Fruit fly (Drosophila melanogaster) whole organism, embryonic: ENCODE results near the gene CG14840.

Experiments
- Abd-B ChIP-seq: fragments of 200-800 bp; sonication (Bioruptor generic); optimal IDR thresholded peaks from 2 replicates; lab custom pipeline; 2018; ENCODE audit warnings: missing biosample characterization, mild to moderate bottlenecking, missing genetic modification characterization, moderate library complexity
- B-H2 ChIP-seq: fragments of 200-800 bp; sonication (Bioruptor generic); optimal IDR thresholded peaks from 2 replicates; lab custom pipeline; 2018; ENCODE audit warnings: missing biosample characterization, mild to moderate bottlenecking, missing genetic modification characterization
- Blimp-1 ChIP-seq: fragments of 200-800 bp; sonication (Bioruptor generic); optimal IDR thresholded peaks from 3 replicates; lab custom pipeline; 2018; ENCODE audit warnings: missing biosample characterization, missing genetic modification characterization, mild to moderate bottlenecking, moderate library complexity, missing genetic modification reagents
- CG10147 ChIP-seq: fragments of 200-800 bp; sonication (Bioruptor generic); optimal IDR thresholded peaks from 2 replicates; lab custom pipeline; 2019; ENCODE audit warnings: missing biosample characterization, mild to moderate bottlenecking, missing genetic modification characterization, moderate library complexity
- CG10431 ChIP-seq: fragments of 200-800 bp; sonication (Bioruptor generic); optimal IDR thresholded peaks from 3 replicates; lab custom pipeline; 2018; ENCODE audit warnings: missing biosample characterization, mild to moderate bottlenecking, missing genetic modification characterization
- CG11247 ChIP-seq: fragments of 200-800 bp; sonication (Bioruptor generic); IDR thresholded peaks from 2 replicates; pipeline ENCODE4 v1.3.6; 2022; ENCODE audit warnings: missing biosample characterization, missing genetic modification characterization
- CG11695 ChIP-seq: fragments of 200-800 bp; sonication (Bioruptor generic); IDR thresholded peaks from 3 replicates; pipeline ENCODE4 v1.3.6; 2022; ENCODE audit warnings: missing biosample characterization, missing genetic modification characterization
- CG1647 ChIP-seq: fragments of 200-800 bp; sonication (Bioruptor generic); optimal IDR thresholded peaks from 3 replicates; lab custom pipeline; 2016; ENCODE audit warnings: missing biosample characterization, missing genetic modification characterization
- CG17328 ChIP-seq: fragments of 200-800 bp; sonication (Bioruptor generic); IDR thresholded peaks from 2 replicates; pipeline ENCODE4 v1.3.6; 2022; ENCODE audit warnings: missing biosample characterization, missing genetic modification characterization
- CG17359 ChIP-seq: fragments of 200-800 bp; sonication (Bioruptor generic); optimal IDR thresholded peaks from 3 replicates; lab custom pipeline; 2018; ENCODE audit warnings: missing biosample characterization, mild to moderate bottlenecking, missing genetic modification characterization, moderate library complexity
- CG2129 ChIP-seq: fragments of 200-800 bp; sonication (Bioruptor generic); IDR thresholded peaks from 2 replicates; pipeline ENCODE4 v1.3.6; 2022; ENCODE audit warnings: missing biosample characterization, missing genetic modification characterization; ENCODE audit not compliant: partially characterized antibody
- CG2875 ChIP-seq: fragments of 200-800 bp; sonication (Bioruptor generic); optimal IDR thresholded peaks from 2 replicates; lab custom pipeline; 2017; ENCODE audit warnings: missing biosample characterization, mild to moderate bottlenecking, missing genetic modification characterization, missing genetic modification reagents
- CG30020 ChIP-seq: fragments of 200-800 bp; optimal IDR thresholded peaks from 2 replicates; lab custom pipeline; 2019; ENCODE audit warnings: missing biosample characterization, mild to moderate bottlenecking, missing genetic modification characterization, moderate library complexity
- CG30403 ChIP-seq: fragments of 200-800 bp; sonication (Bioruptor generic); optimal IDR thresholded peaks from 3 replicates; lab custom pipeline; 2016; ENCODE audit warnings: missing biosample characterization, missing genetic modification characterization
- CG3995 ChIP-seq: fragments of 200-800 bp; sonication (Bioruptor generic); optimal IDR thresholded peaks from 3 replicates; lab custom pipeline; 2016; ENCODE audit warnings: missing biosample characterization, missing genetic modification characterization
- CG42726 ChIP-seq: fragments of 200-800 bp; sonication (Bioruptor generic); IDR thresholded peaks from 2 replicates; pipeline ENCODE4 v1.3.6; 2022; ENCODE audit warnings: missing biosample characterization, missing genetic modification characterization; ENCODE audit not compliant: partially characterized antibody
- CG4707 ChIP-seq: fragments of 200-800 bp; sonication (Bioruptor generic); optimal IDR thresholded peaks from 2 replicates; lab custom pipeline; 2018; ENCODE audit warnings: missing biosample characterization, mild to moderate bottlenecking, missing genetic modification characterization, moderate library complexity
- CG7556 ChIP-seq: fragments of 200-800 bp; sonication (Bioruptor generic); optimal IDR thresholded peaks from 2 replicates; lab custom pipeline; 2017; ENCODE audit warnings: missing biosample characterization, mild to moderate bottlenecking, missing genetic modification characterization
- CG8478 ChIP-seq: fragments of >200 bp; optimal IDR thresholded peaks from 2 replicates; lab custom pipeline; 2018
- CG8765 ChIP-seq: fragments of 200-800 bp; sonication (Bioruptor generic); IDR thresholded peaks from 2 replicates; pipeline ENCODE4 v1.3.6; 2022; ENCODE audit warnings: missing biosample characterization, missing genetic modification characterization
- D ChIP-seq, 2 experiments: fragments of 200-800 bp in 1 of 2; fragments of >200 bp in 1 of 2; sonication (Bioruptor generic) in 1 of 2; optimal IDR thresholded peaks; 2 replicates in 1 of 2; 3 replicates in 1 of 2; lab custom pipeline; 2017; ENCODE audit warnings: mild to moderate bottlenecking in 1 of 2, missing biosample characterization in 1 of 2, missing genetic modification characterization in 1 of 2, missing genetic modification reagents in 1 of 2
- E2f1 ChIP-seq: fragments of 200-800 bp; sonication (Bioruptor generic); IDR thresholded peaks from 2 replicates; pipeline ENCODE4 v1.3.6; 2022; ENCODE audit warnings: missing biosample characterization, missing genetic modification characterization
- Gsc ChIP-seq: fragments of 200-800 bp; sonication (Bioruptor generic); IDR thresholded peaks from 2 replicates; pipeline ENCODE4 v1.3.6; 2022; ENCODE audit warnings: missing biosample characterization, missing genetic modification characterization
- Hey ChIP-seq: fragments of 200-800 bp; sonication (Bioruptor generic); optimal IDR thresholded peaks from 3 replicates; lab custom pipeline; 2018; ENCODE audit warnings: missing biosample characterization, mild to moderate bottlenecking, missing genetic modification characterization
- HmgZ ChIP-seq: fragments of 200-800 bp; sonication (Bioruptor generic); optimal IDR thresholded peaks from 2 replicates; lab custom pipeline; 2018; ENCODE audit warnings: missing biosample characterization, mild to moderate bottlenecking, missing genetic modification characterization
- Max ChIP-seq: fragments of 200-800 bp; sonication (Bioruptor generic); optimal IDR thresholded peaks from 2 replicates; lab custom pipeline; 2016; ENCODE audit warnings: missing biosample characterization, mild to moderate bottlenecking, missing genetic modification characterization
- NFAT ChIP-seq: fragments of 200-800 bp; sonication (Bioruptor generic); IDR thresholded peaks from 2 replicates; pipeline ENCODE4 v1.3.6; 2022; ENCODE audit warnings: missing biosample characterization, missing genetic modification characterization
- Neu2 ChIP-seq: fragments of 200-800 bp; sonication (Bioruptor generic); optimal IDR thresholded peaks from 3 replicates; lab custom pipeline; 2016; ENCODE audit warnings: missing biosample characterization, missing genetic modification characterization, borderline replicate concordance
- Oaz ChIP-seq: fragments of 200-800 bp; sonication (Bioruptor generic); IDR thresholded peaks from 2 replicates; pipeline ENCODE4 v1.3.6; 2022; ENCODE audit warnings: missing biosample characterization, missing genetic modification characterization
- Oli ChIP-seq: fragments of 200-800 bp; sonication (Bioruptor generic); optimal IDR thresholded peaks from 2 replicates; lab custom pipeline; 2018; ENCODE audit warnings: missing biosample characterization, mild to moderate bottlenecking, missing genetic modification characterization, moderate library complexity
- PHDP ChIP-seq: fragments of 200-800 bp; sonication (Bioruptor generic); optimal IDR thresholded peaks from 3 replicates; lab custom pipeline; 2018; ENCODE audit warnings: missing biosample characterization, mild to moderate bottlenecking, missing genetic modification characterization, moderate library complexity
- Rfx ChIP-seq: fragments of 200-800 bp; sonication (Bioruptor generic); IDR thresholded peaks from 2 replicates; pipeline ENCODE4 v1.3.6; 2022; ENCODE audit warnings: missing biosample characterization, missing genetic modification characterization
- Sin3A ChIP-seq: fragments of >200 bp; optimal IDR thresholded peaks from 2 replicates; lab custom pipeline; 2018
- YL-1 ChIP-seq: fragments of 200-800 bp; sonication (Bioruptor generic); optimal IDR thresholded peaks from 3 replicates; lab custom pipeline; 2017; ENCODE audit warnings: missing biosample characterization, mild to moderate bottlenecking, missing genetic modification characterization
- aop ChIP-seq: fragments of 200-800 bp; sonication (Bioruptor generic); IDR thresholded peaks from 2 replicates; pipeline ENCODE4 v1.3.6; 2022; ENCODE audit warnings: missing biosample characterization, missing genetic modification characterization
- corto ChIP-seq: fragments of 200-800 bp; sonication (Bioruptor generic); optimal IDR thresholded peaks from 2 replicates; lab custom pipeline; 2016; ENCODE audit warnings: missing biosample characterization, mild to moderate bottlenecking, missing genetic modification characterization, moderate library complexity
- exex ChIP-seq: fragments of 200-800 bp; sonication (Bioruptor generic); optimal IDR thresholded peaks from 4 replicates; lab custom pipeline; 2018; ENCODE audit warnings: missing biosample characterization, mild to moderate bottlenecking, missing genetic modification characterization, moderate library complexity
- eyg ChIP-seq: fragments of 200-800 bp; sonication (Bioruptor generic); optimal IDR thresholded peaks from 3 replicates; lab custom pipeline; 2016; ENCODE audit warnings: missing biosample characterization, missing genetic modification characterization
- fd64A ChIP-seq: fragments of 200-800 bp; sonication (Bioruptor generic); optimal IDR thresholded peaks from 3 replicates; lab custom pipeline; 2018; ENCODE audit warnings: missing biosample characterization, mild to moderate bottlenecking, missing genetic modification characterization
- ftz-f1 ChIP-seq: fragments of 200-800 bp; sonication (Bioruptor generic); optimal IDR thresholded peaks from 2 replicates; lab custom pipeline; 2016; ENCODE audit warnings: missing biosample characterization, missing genetic modification characterization
- fu2 ChIP-seq: fragments of 200-800 bp; sonication (Bioruptor generic); optimal IDR thresholded peaks from 2 replicates; lab custom pipeline; 2016; ENCODE audit warnings: missing biosample characterization, missing genetic modification characterization
- gem ChIP-seq: fragments of 200-800 bp; sonication (Bioruptor generic); optimal IDR thresholded peaks from 2 replicates; lab custom pipeline; 2019; ENCODE audit warnings: missing biosample characterization, mild to moderate bottlenecking, missing genetic modification characterization, moderate library complexity
- hb ChIP-seq: fragments of 200-800 bp; sonication (Bioruptor generic); IDR thresholded peaks from 3 replicates; pipeline ENCODE4 v1.3.6; 2022; ENCODE audit warnings: missing biosample characterization, missing genetic modification characterization; ENCODE audit not compliant: partially characterized antibody
- repo ChIP-seq: fragments of 200-800 bp; sonication (Bioruptor generic); optimal IDR thresholded peaks from 2 replicates; lab custom pipeline; 2016; ENCODE audit warnings: missing biosample characterization, missing genetic modification characterization
- ro ChIP-seq: fragments of 200-800 bp; sonication (Bioruptor generic); IDR thresholded peaks from 2 replicates; pipeline ENCODE4 v1.3.6; 2022; ENCODE audit warnings: missing biosample characterization, missing genetic modification characterization
- slp2 ChIP-seq: fragments of 200-800 bp; sonication (Bioruptor generic); optimal IDR thresholded peaks from 2 replicates; lab custom pipeline; 2016; ENCODE audit warnings: missing biosample characterization, missing genetic modification characterization
- sna ChIP-seq: fragments of 200-800 bp; sonication (Bioruptor generic); IDR thresholded peaks from 2 replicates; pipeline ENCODE4 v1.3.6; 2022; ENCODE audit warnings: missing biosample characterization, missing genetic modification characterization; ENCODE audit not compliant: partially characterized antibody
- tll ChIP-seq, 2 experiments: fragments of 200-800 bp in 1 of 2; fragments of >200 bp in 1 of 2; sonication (Bioruptor generic) in 1 of 2; optimal IDR thresholded peaks; 2 replicates each; lab custom pipeline; 2017 to 2019; ENCODE audit warnings: missing biosample characterization in 2 of 2, missing genetic modification characterization in 2 of 2, mild to moderate bottlenecking in 1 of 2, moderate library complexity in 1 of 2
- vnd ChIP-seq: fragments of 200-800 bp; sonication (Bioruptor generic); IDR thresholded peaks from 3 replicates; pipeline ENCODE4 v1.3.6; 2022; ENCODE audit warnings: missing biosample characterization, missing genetic modification characterization; ENCODE audit not compliant: partially characterized antibody

CG14840 gene

DNA sequence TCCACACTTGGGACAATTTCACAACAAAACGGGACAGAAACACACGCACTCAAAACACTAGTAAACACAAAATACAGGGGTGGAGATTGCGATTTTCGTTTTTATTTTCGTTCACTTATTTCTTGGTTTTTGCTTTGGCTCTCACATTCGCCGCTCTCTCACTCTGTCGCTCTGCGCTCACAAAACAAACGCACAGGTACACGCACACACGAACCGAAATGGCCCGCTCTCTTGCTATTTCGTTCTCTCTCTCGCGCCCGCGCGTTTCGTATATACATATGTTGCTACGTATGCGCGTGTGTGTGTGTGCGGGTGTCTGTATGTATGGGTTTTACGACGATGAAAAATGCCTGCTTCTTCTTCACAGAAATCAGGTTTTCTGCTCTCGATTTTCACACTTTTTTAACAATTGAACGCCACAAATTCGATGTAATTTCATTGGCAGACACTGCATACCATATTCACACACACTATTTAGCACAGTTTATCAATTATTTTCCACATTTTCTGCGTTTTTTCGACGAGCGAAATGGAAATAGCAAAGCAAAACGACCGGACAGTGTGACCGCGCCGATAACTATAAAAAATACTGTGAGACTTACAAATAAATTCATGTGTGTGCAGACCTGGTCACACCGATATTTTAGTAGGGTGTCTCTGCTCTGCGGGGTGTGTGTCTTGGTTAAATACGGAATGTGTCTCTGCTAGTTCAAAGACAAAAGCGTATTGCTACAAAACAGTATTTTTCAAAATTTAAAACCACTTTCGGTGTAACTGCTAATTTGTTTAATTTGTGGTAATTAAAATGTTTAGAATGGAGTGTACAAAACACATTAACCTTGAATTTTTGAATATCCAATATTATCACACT, 25.5 kb upstream of the CG14840 start, which contains the start of gene trx (continued):
- peak; percentile 43 for TF ChIP-seq Blimp-1 (GFP tag; lab: Kevin White, UChicago)
- no peak for TF ChIP-seq exex (tag; lab: Kevin White, UChicago)
- peak; percentile 87 for TF ChIP-seq Abd-B (GFP tag; lab: Kevin White, UChicago)
- no peak for TF ChIP-seq CG2875 (GFP tag; lab: Kevin White, UChicago)
- no peak for TF ChIP-seq CG8765 (GFP tag; lab: Robert Waterston, UW)
- no peak for TF ChIP-seq Oli (tag; lab: Kevin White, UChicago)
- no peak for TF ChIP-seq B-H2 (GFP tag; lab: Kevin White, UChicago)
- peak; percentile 7 for TF ChIP-seq PHDP (tag; lab: Kevin White, UChicago)
- no peak for TF ChIP-seq CG2129 (GFP tag; lab: Robert Waterston, UW)
- TF ChIP-seq CG10431 (GFP tag; lab: Kevin White, UChicago) = peak; percentile 32
- no peak for TF ChIP-seq vnd (GFP tag; lab: Robert Waterston, UW)
- no peak for TF ChIP-seq CG11247 (GFP tag; lab: Robert Waterston, UW)
- peak; percentile 5 for TF ChIP-seq repo (GFP tag; lab: Kevin White, UChicago)
- no peak for TF ChIP-seq CG42726 (GFP tag; lab: Robert Waterston, UW)
- TF ChIP-seq eyg (GFP tag; lab: Kevin White, UChicago) = no peak
- no peak for TF ChIP-seq aop
- TF ChIP-seq tll (GFP tag; optimal IDR thresholded peaks at IDR 0.05; lab: Kevin White, UChicago) = peak in 1 of 2 experiments; percentile 33
- TF ChIP-seq CG8478 (lab: Kevin White, UChicago) = peak; percentile 90
- peak; percentile 39 for TF ChIP-seq HmgZ
- TF ChIP-seq CG17328 (GFP tag; lab: Robert Waterston, UW) = no peak
- no peak for TF ChIP-seq CG7556 (GFP tag; lab: Kevin White, UChicago)
- TF ChIP-seq Neu2 (GFP tag; lab: Kevin White, UChicago) = no peak
- no peak for TF ChIP-seq ro
- TF ChIP-seq Max = no peak
- TF ChIP-seq fu2 (GFP tag; lab: Kevin White, UChicago) = no peak
- TF ChIP-seq corto = no peak
- peak; percentile 88 for TF ChIP-seq YL-1 (GFP tag; lab: Kevin White, UChicago)
- TF ChIP-seq ftz-f1 = no peak
- TF ChIP-seq CG1647 (GFP tag; lab: Kevin White, UChicago) = no peak
- TF ChIP-seq Sin3A (lab: Kevin White, UChicago) = peak; percentile 80
- no peak for TF ChIP-seq E2f1 (GFP tag; lab: Robert Waterston, UW)
- no peak for TF ChIP-seq CG17359 (tag; lab: Kevin White, UChicago)
- TF ChIP-seq fd64A (GFP tag; lab: Kevin White, UChicago) = no peak
- peak; percentile 27 for TF ChIP-seq CG10147
- TF ChIP-seq D (optimal IDR thresholded peaks at IDR 0.05; lab: Kevin White, UChicago) = no peak
- no peak for TF ChIP-seq D (GFP tag; optimal IDR thresholded peaks at IDR 0.05; lab: Kevin White, UChicago)
- no peak for TF ChIP-seq sna
- no peak for TF ChIP-seq CG4707 (GFP tag; lab: Kevin White, UChicago)
- TF ChIP-seq slp2 (GFP tag; lab: Kevin White, UChicago) = no peak
- TF ChIP-seq hb (GFP tag; lab: Robert Waterston, UW) = no peak
- TF ChIP-seq Oaz (GFP tag; lab: Robert Waterston, UW) = no peak
- no peak for TF ChIP-seq CG30020 (tag; lab: Kevin White, UChicago)
- TF ChIP-seq CG30403 = no peak
- no peak for TF ChIP-seq Rfx (GFP tag; lab: Robert Waterston, UW)
- TF ChIP-seq Gsc (GFP tag; lab: Robert Waterston, UW) = no peak
- TF ChIP-seq gem (tag; lab: Kevin White, UChicago) = no peak
- no peak for TF ChIP-seq CG11695 (GFP tag; lab: Robert Waterston, UW)
- no peak for TF ChIP-seq Hey (tag; lab: Kevin White, UChicago)
- TF ChIP-seq NFAT (GFP tag; lab: Robert Waterston, UW) = no peak
- no peak for TF ChIP-seq CG3995 (GFP tag; lab: Kevin White, UChicago)
